Worm (Caenorhabditis elegans): Measurements from ENCODE around the gene R02C2.7.

DNA sequence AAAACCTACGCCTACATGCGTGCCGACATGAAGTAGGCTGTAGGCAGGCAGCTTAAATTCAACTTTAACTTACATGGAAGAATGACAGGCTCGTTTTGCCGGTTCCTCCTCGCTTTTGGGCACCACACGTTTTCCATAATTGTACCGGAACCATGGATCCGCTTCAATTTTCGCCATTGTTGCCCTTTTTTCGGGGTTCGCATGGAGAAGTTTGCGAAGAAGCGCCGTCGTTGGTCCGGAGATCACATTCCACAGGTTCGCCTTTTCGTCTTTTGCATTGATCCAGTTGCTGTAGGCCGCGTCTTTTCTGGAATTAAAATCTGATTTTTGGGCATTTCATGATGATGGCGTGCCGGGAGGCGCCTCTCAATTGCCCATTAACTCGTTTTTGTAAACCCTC is 5.4 kb downstream of the R02C2.7 start:
- TF ChIP-seq hlh-11 (tag; optimal IDR thresholded peaks at IDR 0.05) (no peak), zag-1 (tag; optimal IDR thresholded peaks at IDR 0.05) (no peak)
